Fruit fly (Drosophila melanogaster) whole organism, embryonic: Measurements from ENCODE around the gene Ir75d.
A peak's percentile ranks its signal among the peaks of the same experiment; 100 is the strongest.

Experiments used
- Asciz ChIP-seq: fragments of 200-800 bp; sonication (Bioruptor generic); optimal IDR thresholded peaks from 2 replicates; lab custom pipeline; 2017; ENCODE audit warnings: missing biosample characterization, mild to moderate bottlenecking, missing genetic modification characterization, missing genetic modification reagents
- Bdp1 ChIP-seq: fragments of 200-800 bp; sonication (Bioruptor generic); optimal IDR thresholded peaks from 3 replicates; lab custom pipeline; 2016; ENCODE audit warnings: missing biosample characterization, missing genetic modification characterization
- CG10267 ChIP-seq: fragments of 200-800 bp; sonication (Bioruptor generic); optimal IDR thresholded peaks from 2 replicates; lab custom pipeline; 2018; ENCODE audit warnings: missing biosample characterization, mild to moderate bottlenecking, missing genetic modification characterization, moderate library complexity
- CG10543 ChIP-seq: fragments of 200-800 bp; sonication (Bioruptor generic); optimal IDR thresholded peaks from 3 replicates; lab custom pipeline; 2017; ENCODE audit warnings: missing biosample characterization, mild to moderate bottlenecking, missing genetic modification characterization, moderate library complexity
- CG11504 ChIP-seq: fragments of 200-800 bp; sonication (Bioruptor generic); optimal IDR thresholded peaks from 3 replicates; lab custom pipeline; 2019; ENCODE audit warnings: missing biosample characterization, mild to moderate bottlenecking, missing genetic modification characterization, moderate library complexity
- CG12071 ChIP-seq: fragments of 200-800 bp; sonication (Bioruptor generic); optimal IDR thresholded peaks from 3 replicates; lab custom pipeline; 2018; ENCODE audit warnings: missing biosample characterization, mild to moderate bottlenecking, missing genetic modification characterization
- CG12104 ChIP-seq: fragments of 200-800 bp; sonication (Bioruptor generic); optimal IDR thresholded peaks from 3 replicates; lab custom pipeline; 2016; ENCODE audit warnings: missing biosample characterization, missing genetic modification characterization
- CG12299 ChIP-seq: fragments of 200-800 bp; sonication (Bioruptor generic); optimal IDR thresholded peaks from 2 replicates; lab custom pipeline; 2018; ENCODE audit warnings: missing biosample characterization, mild to moderate bottlenecking, missing genetic modification characterization
- CG13123 ChIP-seq: fragments of 200-800 bp; sonication (Bioruptor generic); optimal IDR thresholded peaks from 2 replicates; lab custom pipeline; 2016; ENCODE audit warnings: missing biosample characterization, missing genetic modification characterization
- CG13287 ChIP-seq: fragments of 200-800 bp; sonication (Bioruptor generic); IDR thresholded peaks from 2 replicates; pipeline ENCODE4 v1.3.6; 2022; ENCODE audit warnings: missing biosample characterization, missing genetic modification characterization; ENCODE audit not compliant: partially characterized antibody
- CG13775 ChIP-seq: fragments of 200-800 bp; sonication (Bioruptor generic); optimal IDR thresholded peaks from 3 replicates; lab custom pipeline; 2017; ENCODE audit warnings: missing biosample characterization, mild to moderate bottlenecking, missing genetic modification characterization
- CG15601 ChIP-seq: fragments of 200-800 bp; sonication (Bioruptor generic); optimal IDR thresholded peaks from 3 replicates; lab custom pipeline; 2019; ENCODE audit warnings: missing biosample characterization, mild to moderate bottlenecking, missing genetic modification characterization, moderate library complexity
- CG1602 ChIP-seq: fragments of 200-800 bp; sonication (Bioruptor generic); optimal IDR thresholded peaks from 3 replicates; lab custom pipeline; 2016; ENCODE audit warnings: missing biosample characterization, missing genetic modification characterization
- CG17802 ChIP-seq: fragments of 200-800 bp; sonication (Bioruptor generic); optimal IDR thresholded peaks from 2 replicates; lab custom pipeline; 2018; ENCODE audit warnings: missing biosample characterization, mild to moderate bottlenecking, missing genetic modification characterization, moderate library complexity
- CG17829 ChIP-seq: fragments of 200-800 bp; optimal IDR thresholded peaks from 2 replicates; lab custom pipeline; 2019; ENCODE audit warnings: missing biosample characterization, mild to moderate bottlenecking, missing genetic modification characterization, moderate library complexity
- CG18619 ChIP-seq: fragments of 200-800 bp; sonication (Bioruptor generic); optimal IDR thresholded peaks from 3 replicates; lab custom pipeline; 2017; ENCODE audit warnings: missing biosample characterization, mild to moderate bottlenecking, missing genetic modification characterization
- CG2120 ChIP-seq: fragments of 200-800 bp; sonication (Bioruptor generic); optimal IDR thresholded peaks from 3 replicates; lab custom pipeline; 2016; ENCODE audit warnings: missing biosample characterization, missing genetic modification characterization
- CG2202 ChIP-seq: fragments of 200-800 bp; sonication (Bioruptor generic); optimal IDR thresholded peaks from 2 replicates; lab custom pipeline; 2018; ENCODE audit warnings: missing biosample characterization, mild to moderate bottlenecking, missing genetic modification characterization
- CG2889 ChIP-seq: fragments of 200-800 bp; sonication (Bioruptor generic); IDR thresholded peaks from 3 replicates; pipeline ENCODE4 v1.3.6; 2022; ENCODE audit warnings: missing biosample characterization, missing genetic modification characterization
- CG34376 ChIP-seq: fragments of 200-800 bp; sonication (Bioruptor generic); optimal IDR thresholded peaks from 2 replicates; lab custom pipeline; 2018; ENCODE audit warnings: missing biosample characterization, mild to moderate bottlenecking, missing genetic modification characterization
- CG3847 ChIP-seq: fragments of 200-800 bp; sonication (Bioruptor generic); IDR thresholded peaks from 2 replicates; pipeline ENCODE4 v1.3.6; 2022; ENCODE audit warnings: missing biosample characterization, missing genetic modification characterization
- CG4360 ChIP-seq: fragments of 200-800 bp; sonication (Bioruptor generic); IDR thresholded peaks from 2 replicates; pipeline ENCODE4 v1.3.6; 2022; ENCODE audit warnings: missing biosample characterization, missing genetic modification characterization
- CG7786 ChIP-seq: fragments of 200-800 bp; sonication (Bioruptor generic); optimal IDR thresholded peaks from 2 replicates; lab custom pipeline; 2016; ENCODE audit warnings: missing biosample characterization, missing genetic modification characterization
- CG8765 ChIP-seq: fragments of 200-800 bp; sonication (Bioruptor generic); IDR thresholded peaks from 2 replicates; pipeline ENCODE4 v1.3.6; 2022; ENCODE audit warnings: missing biosample characterization, missing genetic modification characterization
- CG9727 ChIP-seq: fragments of 200-800 bp; sonication (Bioruptor generic); optimal IDR thresholded peaks from 3 replicates; lab custom pipeline; 2017; ENCODE audit warnings: missing biosample characterization, mild to moderate bottlenecking, missing genetic modification characterization
- CG9817 ChIP-seq: fragments of 200-800 bp; sonication (Bioruptor generic); optimal IDR thresholded peaks from 2 replicates; lab custom pipeline; 2018; ENCODE audit warnings: missing biosample characterization, mild to moderate bottlenecking, missing genetic modification characterization, moderate library complexity
- CG9876 ChIP-seq: fragments of 200-800 bp; sonication (Bioruptor generic); optimal IDR thresholded peaks from 2 replicates; lab custom pipeline; 2016; ENCODE audit warnings: missing biosample characterization, missing genetic modification characterization
- CHES-1-like ChIP-seq: fragments of 200-800 bp; sonication (Bioruptor generic); optimal IDR thresholded peaks from 2 replicates; lab custom pipeline; 2016; ENCODE audit warnings: missing biosample characterization, missing genetic modification characterization
- Dad ChIP-seq: fragments of 200-800 bp; sonication (Bioruptor generic); optimal IDR thresholded peaks from 3 replicates; lab custom pipeline; 2016; ENCODE audit warnings: missing biosample characterization, missing genetic modification characterization
- Ets65A ChIP-seq: fragments of 200-800 bp; sonication (Bioruptor generic); peaks from one replicate; lab custom pipeline; 2016; ENCODE audit warnings: missing biosample characterization, missing genetic modification characterization
- HLH54F ChIP-seq: fragments of 200-800 bp; sonication (Bioruptor generic); optimal IDR thresholded peaks from 3 replicates; lab custom pipeline; 2016; ENCODE audit warnings: missing biosample characterization, missing genetic modification characterization
- Hand ChIP-seq: fragments of 200-800 bp; sonication (Bioruptor generic); optimal IDR thresholded peaks from 2 replicates; lab custom pipeline; 2017; ENCODE audit warnings: mild to moderate bottlenecking, missing biosample characterization, missing genetic modification reagents, missing genetic modification characterization
- Med ChIP-seq: fragments of 200-800 bp; sonication (Bioruptor generic); peaks from one replicate; lab custom pipeline; 2016; ENCODE audit warnings: missing biosample characterization, missing genetic modification characterization, mild to moderate bottlenecking, inconsistent platforms, moderate library complexity
- Rx ChIP-seq: fragments of 200-800 bp; sonication (Bioruptor generic); IDR thresholded peaks from 2 replicates; pipeline ENCODE4 v1.3.6; 2022; ENCODE audit warnings: missing biosample characterization, missing genetic modification characterization
- Ssrp ChIP-seq: fragments of 200-800 bp; sonication (Bioruptor generic); optimal IDR thresholded peaks from 2 replicates; lab custom pipeline; 2018; ENCODE audit warnings: missing biosample characterization, mild to moderate bottlenecking, missing genetic modification characterization, moderate library complexity
- Xbp1 ChIP-seq: fragments of 200-800 bp; sonication (Bioruptor generic); optimal IDR thresholded peaks from 3 replicates; lab custom pipeline; 2016; ENCODE audit warnings: missing biosample characterization, mild to moderate bottlenecking, missing genetic modification characterization
- bsh ChIP-seq, 2 experiments: fragments of 200-800 bp; sonication (Bioruptor generic); optimal IDR thresholded peaks; 2 replicates each; lab custom pipeline; 2017 to 2018; ENCODE audit warnings: mild to moderate bottlenecking in 2 of 2, missing biosample characterization in 2 of 2, missing genetic modification characterization in 2 of 2, moderate library complexity in 1 of 2
- cg ChIP-seq: fragments of 200-800 bp; sonication (Bioruptor generic); optimal IDR thresholded peaks from 3 replicates; lab custom pipeline; 2019; ENCODE audit warnings: missing biosample characterization, mild to moderate bottlenecking, missing genetic modification characterization, moderate library complexity
- chif ChIP-seq, 2 experiments: fragments of 200-800 bp; sonication (Bioruptor generic); optimal IDR thresholded peaks; 3 replicates each; lab custom pipeline; 2016; ENCODE audit warnings: missing biosample characterization in 2 of 2, missing genetic modification characterization in 2 of 2
- chm ChIP-seq: fragments of 200-800 bp; sonication (Bioruptor generic); IDR thresholded peaks from 2 replicates; pipeline ENCODE4 v1.3.6; 2022; ENCODE audit warnings: missing biosample characterization, missing genetic modification characterization
- danr ChIP-seq: fragments of 200-800 bp; sonication (Bioruptor generic); IDR thresholded peaks from 2 replicates; pipeline ENCODE4 v1.3.6; 2022; ENCODE audit warnings: missing biosample characterization, missing genetic modification characterization
- eyg ChIP-seq: fragments of 200-800 bp; sonication (Bioruptor generic); optimal IDR thresholded peaks from 3 replicates; lab custom pipeline; 2016; ENCODE audit warnings: missing biosample characterization, missing genetic modification characterization
- fu2 ChIP-seq: fragments of 200-800 bp; sonication (Bioruptor generic); optimal IDR thresholded peaks from 2 replicates; lab custom pipeline; 2016; ENCODE audit warnings: missing biosample characterization, missing genetic modification characterization
- gsb-n ChIP-seq: fragments of 200-800 bp; sonication (Bioruptor generic); optimal IDR thresholded peaks from 3 replicates; lab custom pipeline; 2018; ENCODE audit warnings: missing biosample characterization, mild to moderate bottlenecking, missing genetic modification characterization
- jumu ChIP-seq: fragments of 200-800 bp; sonication (Bioruptor generic); optimal IDR thresholded peaks from 3 replicates; lab custom pipeline; 2016; ENCODE audit warnings: missing biosample characterization, missing genetic modification characterization
- kah ChIP-seq: fragments of 200-800 bp; sonication (Bioruptor generic); optimal IDR thresholded peaks from 2 replicates; lab custom pipeline; 2018; ENCODE audit warnings: missing biosample characterization, mild to moderate bottlenecking, missing genetic modification characterization
- otp ChIP-seq: fragments of 200-800 bp; sonication (Bioruptor generic); IDR thresholded peaks from 3 replicates; pipeline ENCODE4, ENCODE4 v1.3.6; 2022; ENCODE audit warnings: missing biosample characterization, missing genetic modification characterization
- repo ChIP-seq: fragments of 200-800 bp; sonication (Bioruptor generic); optimal IDR thresholded peaks from 2 replicates; lab custom pipeline; 2016; ENCODE audit warnings: missing biosample characterization, missing genetic modification characterization
- ttk ChIP-seq: fragments of 200-800 bp; sonication (Bioruptor generic); IDR thresholded peaks from 2 replicates; pipeline ENCODE4 v2.1.2; 2022; ENCODE audit warnings: missing biosample characterization, missing genetic modification characterization
- vfl ChIP-seq: fragments of 200-800 bp; sonication (Bioruptor generic); optimal IDR thresholded peaks from 2 replicates; lab custom pipeline; 2016; ENCODE audit warnings: missing biosample characterization, missing genetic modification characterization
- vvl ChIP-seq: fragments of 200-800 bp; sonication (Bioruptor generic); IDR thresholded peaks from 2 replicates; pipeline ENCODE4 v1.3.6; 2022; ENCODE audit warnings: missing biosample characterization, missing genetic modification characterization

Ir75d gene

DNA sequence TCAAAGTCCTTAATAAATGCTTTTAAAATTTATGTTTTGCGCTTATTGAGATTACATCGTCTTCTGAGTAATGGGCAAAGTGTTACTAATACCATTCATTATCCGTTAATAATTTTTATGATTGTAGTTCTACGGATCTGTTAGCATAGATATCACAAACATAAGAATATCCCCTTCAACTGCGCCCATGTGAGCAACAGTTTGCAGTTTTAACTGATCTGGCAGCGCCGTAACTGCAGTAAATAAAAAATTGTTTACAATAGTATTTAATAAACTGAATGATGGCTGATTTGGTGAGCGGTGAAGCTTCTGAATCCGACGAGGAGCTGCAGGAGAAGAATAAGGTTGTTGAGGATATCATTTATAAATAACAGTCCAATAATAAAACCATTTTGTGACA is 41.0 kb downstream of the Ir75d start, which contains the start of gene Blos3 (continued):
- peak; percentile 28 for TF ChIP-seq CG1602 (GFP tag; lab: Kevin White, UChicago)
- peak; percentile 31 for TF ChIP-seq CG7786 (GFP tag; lab: Kevin White, UChicago)
- peak; percentile 61 for TF ChIP-seq Xbp1
- no peak for TF ChIP-seq CG8765 (GFP tag; lab: Robert Waterston, UW)
- peak; percentile 25; the same call in 1 of the 2 replicates for TF ChIP-seq ttk (GFP tag; lab: Robert Waterston, UW)
- TF ChIP-seq Dad (GFP tag; lab: Kevin White, UChicago): peak; percentile 15
- 0 out of 2 replicates have a peak, but pooled peaks have one; percentile 6 for TF ChIP-seq danr (GFP tag; lab: Robert Waterston, UW)
- peak; percentile 32 for TF ChIP-seq repo
- no peak for TF ChIP-seq otp (GFP tag; lab: Robert Waterston, UW)
- 0 out of 2 replicates have a peak, but pooled peaks have one; percentile 6 for TF ChIP-seq CG3847
- TF ChIP-seq chm (GFP tag; lab: Robert Waterston, UW): no peak
- no peak for TF ChIP-seq CG13123
- TF ChIP-seq CG9727 (GFP tag; lab: Kevin White, UChicago): peak; percentile 32
- peak; percentile 16 for TF ChIP-seq fu2 (GFP tag; lab: Kevin White, UChicago)
- peak; percentile 71 for TF ChIP-seq CG2120 (GFP tag; lab: Kevin White, UChicago)
- peak; percentile 12 for TF ChIP-seq CG12104 (GFP tag; lab: Kevin White, UChicago)
- peak; percentile 0 for TF ChIP-seq CG34376
- TF ChIP-seq CG4360 (GFP tag; lab: Robert Waterston, UW): no peak
- TF ChIP-seq CG15601 (tag; lab: Kevin White, UChicago): peak; percentile 6
- TF ChIP-seq CG18619 (GFP tag; lab: Kevin White, UChicago): peak; percentile 0
- peak; percentile 7 to 13 for TF ChIP-seq chif (GFP tag; optimal IDR thresholded peaks at IDR 0.05; lab: Kevin White, UChicago)
- TF ChIP-seq CG17829: peak; percentile 45
- peak; percentile 7 for TF ChIP-seq CHES-1-like (GFP tag; lab: Kevin White, UChicago)
- no peak for TF ChIP-seq CG2889
- peak; percentile 16; the same call in 1 of the 2 replicates for TF ChIP-seq Rx (GFP tag; lab: Robert Waterston, UW)
- no peak for TF ChIP-seq cg (GFP tag; lab: Kevin White, UChicago)
- no peak for TF ChIP-seq CG11504 (tag; lab: Kevin White, UChicago)
- TF ChIP-seq CG13287 (GFP tag; lab: Robert Waterston, UW): peak; percentile 33; the same call in 1 of the 2 replicates
- TF ChIP-seq CG10543 (GFP tag; lab: Kevin White, UChicago): no peak
- TF ChIP-seq eyg (GFP tag; lab: Kevin White, UChicago): peak; percentile 21
- no peak for TF ChIP-seq CG9876 (GFP tag; lab: Kevin White, UChicago)
- TF ChIP-seq bsh (GFP tag; optimal IDR thresholded peaks at IDR 0.05; lab: Kevin White, UChicago): peak in 1 of 2 experiments; percentile 40
- no peak for TF ChIP-seq Bdp1 (GFP tag; lab: Kevin White, UChicago)
- TF ChIP-seq vfl (GFP tag; lab: Kevin White, UChicago): peak; percentile 10
- TF ChIP-seq Ets65A (GFP tag; lab: Kevin White, UChicago): peak; percentile 88
- peak; percentile 52 for TF ChIP-seq CG9817 (tag; lab: Kevin White, UChicago)
- peak; percentile 93 for TF ChIP-seq Med (GFP tag; lab: Kevin White, UChicago)
- peak; percentile 36 for TF ChIP-seq CG10267 (tag; lab: Kevin White, UChicago)
- TF ChIP-seq vvl (GFP tag; lab: Robert Waterston, UW): peak; percentile 41; the same call in 1 of the 2 replicates
- TF ChIP-seq Asciz (GFP tag; lab: Kevin White, UChicago): peak; percentile 15
- TF ChIP-seq CG17802 (tag; lab: Kevin White, UChicago): peak; percentile 22
- TF ChIP-seq CG13775 (GFP tag; lab: Kevin White, UChicago): peak; percentile 15
- peak; percentile 13 for TF ChIP-seq gsb-n (tag; lab: Kevin White, UChicago)
- no peak for TF ChIP-seq CG12299 (tag; lab: Kevin White, UChicago)
- TF ChIP-seq CG2202 (tag; lab: Kevin White, UChicago): peak; percentile 8
- peak; percentile 69 for TF ChIP-seq kah (GFP tag; lab: Kevin White, UChicago)
- TF ChIP-seq Hand (GFP tag; lab: Kevin White, UChicago): no peak
- TF ChIP-seq Ssrp: peak; percentile 39
- peak; percentile 19 for TF ChIP-seq HLH54F
- no peak for TF ChIP-seq CG12071 (GFP tag; lab: Kevin White, UChicago)
- TF ChIP-seq jumu (GFP tag; lab: Kevin White, UChicago): peak; percentile 53
